Fruit fly (Drosophila melanogaster): ENCODE measurements around the gene NetA.

NetA gene

dm6 chrX:14689108-14689507 lies 35.4 kb upstream of the NetA start (continued):
- TF ChIP-seq CG11504 (tag; optimal IDR thresholded peaks at IDR 0.05) (peak; percentile 85), fd3F (GFP tag; optimal IDR thresholded peaks at IDR 0.05) (peak; percentile 57), Dip2 (GFP tag; IDR thresholded peaks at IDR 0.05) (no peak), Xbp1 (GFP tag; optimal IDR thresholded peaks at IDR 0.05) (peak; percentile 78), CG10209 (GFP tag; optimal IDR thresholded peaks at IDR 0.05) (peak; percentile 45), CG32767 (GFP tag; IDR thresholded peaks at IDR 0.05) (peak; percentile 61; the same call in 1 of the 2 replicates), CG14710 (tag; optimal IDR thresholded peaks at IDR 0.05) (peak; percentile 45), YL-1 (GFP tag; optimal IDR thresholded peaks at IDR 0.05) (no peak), otp (GFP tag; IDR thresholded peaks at IDR 0.05) (peak; percentile 81), CG32772 (GFP tag; IDR thresholded peaks at IDR 0.05) (peak; percentile 82), CG15514 (GFP tag; optimal IDR thresholded peaks at IDR 0.05) (peak; percentile 11), CG4328 (GFP tag; optimal IDR thresholded peaks at IDR 0.05) (peak; percentile 38), Mes4 (GFP tag; optimal IDR thresholded peaks at IDR 0.05) (peak; percentile 56), CG12155 (GFP tag; optimal IDR thresholded peaks at IDR 0.05) (peak; percentile 16), Stat92E (GFP tag; optimal IDR thresholded peaks at IDR 0.05) (no peak), CG11560 (tag; IDR thresholded peaks at IDR 0.05) (no peak), ap (GFP tag; IDR thresholded peaks at IDR 0.05) (peak; percentile 70), NC2β (GFP tag; optimal IDR thresholded peaks at IDR 0.05) (peak; percentile 5), sens-2 (GFP tag; IDR thresholded peaks at IDR 0.05) (no peak), cas (GFP tag; IDR thresholded peaks at IDR 0.05) (0 out of 2 replicates have a peak, but pooled peaks have one; percentile 13), dmrt11E (tag; optimal IDR thresholded peaks at IDR 0.05) (peak; percentile 26), CG8924 (tag; optimal IDR thresholded peaks at IDR 0.05) (peak; percentile 72), Hey (tag; optimal IDR thresholded peaks at IDR 0.05) (no peak), zen (tag; optimal IDR thresholded peaks at IDR 0.05) (peak; percentile 55), gro (GFP tag; optimal IDR thresholded peaks at IDR 0.05) (no peak), Ravus (GFP tag; IDR thresholded peaks at IDR 0.05) (peak; percentile 15), lmd (GFP tag; IDR thresholded peaks at IDR 0.05) (peak; percentile 74), bab2 (GFP tag; optimal IDR thresholded peaks at IDR 0.05) (peak; percentile 73), CG7745 (tag; optimal IDR thresholded peaks at IDR 0.05) (no peak), Sry-δ (GFP tag; optimal IDR thresholded peaks at IDR 0.05) (peak; percentile 4), CG2875 (GFP tag; optimal IDR thresholded peaks at IDR 0.05) (peak; percentile 60), fd64A (GFP tag; optimal IDR thresholded peaks at IDR 0.05) (peak; percentile 39), CG30020 (tag; optimal IDR thresholded peaks at IDR 0.05) (no peak), HLH3B (GFP tag; IDR thresholded peaks at IDR 0.05) (peak; percentile 85), ci (GFP tag; IDR thresholded peaks at IDR 0.05) (peak; percentile 91), CG12769 (tag; optimal IDR thresholded peaks at IDR 0.05) (peak; percentile 81), E2f1 (GFP tag; IDR thresholded peaks at IDR 0.05) (peak; percentile 68), knrl (GFP tag; IDR thresholded peaks at IDR 0.05; ENCODE audit: partially characterized antibody) (no peak), CG4404 (GFP tag; IDR thresholded peaks at IDR 0.05) (peak; percentile 44; the same call in 1 of the 2 replicates), CG17612 (GFP tag; IDR thresholded peaks at IDR 0.05) (0 out of 2 replicates have a peak, but pooled peaks have one; percentile 33), CG8765 (GFP tag; IDR thresholded peaks at IDR 0.05) (no peak; the same call in 1 of the 2 replicates), D19A (tag; optimal IDR thresholded peaks at IDR 0.05) (peak; percentile 57), danr (GFP tag; IDR thresholded peaks at IDR 0.05) (peak; percentile 62), Dfd (GFP tag; optimal IDR thresholded peaks at IDR 0.05) (no peak), Dek (tag; optimal IDR thresholded peaks at IDR 0.05) (peak; percentile 26), MESR4 (GFP tag; optimal IDR thresholded peaks at IDR 0.05) (no peak), vvl (GFP tag; IDR thresholded peaks at IDR 0.05) (peak; percentile 87), CG2712 (tag; optimal IDR thresholded peaks at IDR 0.05) (peak; percentile 80), CG2199 (GFP tag; IDR thresholded peaks at IDR 0.05) (0 out of 3 replicates have a peak, but pooled peaks have one; percentile 56), CG12104 (GFP tag; optimal IDR thresholded peaks at IDR 0.05) (peak; percentile 18), GATAe (GFP tag; conservative IDR thresholded peaks at IDR 0.05) (no peak)
